Worm (Caenorhabditis elegans) whole organism, L3 larva: ENCODE data around the gene chil-9.

Experiments used
- elt-2 ChIP-seq: sonication (generic microtip); optimal IDR thresholded peaks from 2 replicates; lab custom pipeline; 2016; ENCODE audit warnings: missing genetic modification reagents, mild to moderate bottlenecking, missing genetic modification characterization, missing compliant biosample characterization
- fos-1 ChIP-seq: fragments of 150-350 bp; optimal IDR thresholded peaks from 2 replicates; lab custom pipeline; 2014; ENCODE audit warnings: missing biosample characterization, missing genetic modification characterization
- pqm-1 ChIP-seq: fragments of 150-350 bp; optimal IDR thresholded peaks from 2 replicates; lab custom pipeline; 2017; ENCODE audit warnings: missing biosample characterization, missing genetic modification characterization, inconsistent platforms
- snpc-4 ChIP-seq: fragments of 150-350 bp; optimal IDR thresholded peaks from 2 replicates; lab custom pipeline; 2014; ENCODE audit warnings: missing biosample characterization, missing genetic modification characterization
- unc-62 ChIP-seq: fragments of 150-350 bp; sonication (generic microtip); optimal IDR thresholded peaks from 4 replicates; lab custom pipeline; 2014; ENCODE audit warnings: missing biosample characterization, missing genetic modification reagents, missing genetic modification characterization

chil-9 gene

ce11 chrII:9797664-9798063, 47.5 kb downstream of the chil-9 start, which contains the start of gene cyp-13A4:
TSS of gene cyp-13A4 (minus strand) at chrII:9797740.
- no peak for TF ChIP-seq unc-62 (GFP tag; lab: Kevin White, UChicago)
- no peak for TF ChIP-seq fos-1 (tag; lab: Kevin White, UChicago)
- peak; percentile 36 for TF ChIP-seq pqm-1 (tag; lab: Kevin White, UChicago)
- no peak for TF ChIP-seq snpc-4
- TF ChIP-seq elt-2 (tag; lab: Kevin White, UChicago): peak; percentile 18
